Worm (Caenorhabditis elegans) whole organism, L1 larva: Measurements from ENCODE around the gene tbc-18.
A peak's percentile ranks its signal among the peaks of the same experiment; 100 is the strongest.

Source experiments
- alr-1 ChIP-seq: fragments of 200-800 bp; sonication (Bioruptor generic); optimal IDR thresholded peaks from 2 replicates; lab custom pipeline; 2018; ENCODE audit warnings: borderline replicate concordance, mild to moderate bottlenecking, missing genetic modification characterization, missing compliant biosample characterization
- aly-2 ChIP-seq: fragments of 150-350 bp; optimal IDR thresholded peaks from 2 replicates; lab custom pipeline; 2014; ENCODE audit warnings: missing biosample characterization, missing genetic modification characterization
- ama-1 ChIP-seq: fragments of 150-350 bp; optimal IDR thresholded peaks from 2 replicates; lab custom pipeline; 2014
- fkh-10 ChIP-seq: sonication (generic microtip); optimal IDR thresholded peaks from 2 replicates; lab custom pipeline; 2017; ENCODE audit warnings: missing biosample characterization, missing genetic modification reagents, missing genetic modification characterization
- lir-3 ChIP-seq: sonication (generic microtip); optimal IDR thresholded peaks from 2 replicates; lab custom pipeline; 2016; ENCODE audit warnings: mild to moderate bottlenecking, missing genetic modification characterization, moderate library complexity, missing compliant biosample characterization; ENCODE audit not compliant: poor library complexity
- lsy-2 ChIP-seq, 2 experiments: fragments of 150-350 bp; optimal IDR thresholded peaks; 2 replicates each; lab custom pipeline; 2014; ENCODE audit warnings: missing biosample characterization in 2 of 2, missing genetic modification characterization in 2 of 2
- mdl-1 ChIP-seq, 2 experiments: fragments of 150-350 bp; optimal IDR thresholded peaks; 2 replicates each; lab custom pipeline; 2014 to 2017; ENCODE audit warnings: missing biosample characterization in 2 of 2, missing genetic modification characterization in 2 of 2, inconsistent platforms in 1 of 2
- nhr-237 ChIP-seq: fragments of 150-350 bp; optimal IDR thresholded peaks from 2 replicates; lab custom pipeline; 2014; ENCODE audit warnings: missing biosample characterization, missing genetic modification characterization
- nhr-28 ChIP-seq: fragments of 150-350 bp; optimal IDR thresholded peaks from 2 replicates; lab custom pipeline; 2014; ENCODE audit warnings: missing biosample characterization, missing genetic modification characterization
- nhr-77 ChIP-seq: fragments of 150-350 bp; optimal IDR thresholded peaks from 2 replicates; lab custom pipeline; 2014; ENCODE audit warnings: missing biosample characterization, missing genetic modification characterization
- pqm-1 ChIP-seq: sonication (generic microtip); optimal IDR thresholded peaks from 3 replicates; lab custom pipeline; 2017; ENCODE audit warnings: missing biosample characterization, missing genetic modification characterization
- unc-62 ChIP-seq: fragments of 150-350 bp; optimal IDR thresholded peaks from 2 replicates; lab custom pipeline; 2014; ENCODE audit warnings: missing biosample characterization, missing genetic modification reagents, missing genetic modification characterization
- zag-1 ChIP-seq: fragments of 150-350 bp; optimal IDR thresholded peaks from 2 replicates; lab custom pipeline; 2014; ENCODE audit warnings: missing biosample characterization, missing genetic modification characterization

DNA sequence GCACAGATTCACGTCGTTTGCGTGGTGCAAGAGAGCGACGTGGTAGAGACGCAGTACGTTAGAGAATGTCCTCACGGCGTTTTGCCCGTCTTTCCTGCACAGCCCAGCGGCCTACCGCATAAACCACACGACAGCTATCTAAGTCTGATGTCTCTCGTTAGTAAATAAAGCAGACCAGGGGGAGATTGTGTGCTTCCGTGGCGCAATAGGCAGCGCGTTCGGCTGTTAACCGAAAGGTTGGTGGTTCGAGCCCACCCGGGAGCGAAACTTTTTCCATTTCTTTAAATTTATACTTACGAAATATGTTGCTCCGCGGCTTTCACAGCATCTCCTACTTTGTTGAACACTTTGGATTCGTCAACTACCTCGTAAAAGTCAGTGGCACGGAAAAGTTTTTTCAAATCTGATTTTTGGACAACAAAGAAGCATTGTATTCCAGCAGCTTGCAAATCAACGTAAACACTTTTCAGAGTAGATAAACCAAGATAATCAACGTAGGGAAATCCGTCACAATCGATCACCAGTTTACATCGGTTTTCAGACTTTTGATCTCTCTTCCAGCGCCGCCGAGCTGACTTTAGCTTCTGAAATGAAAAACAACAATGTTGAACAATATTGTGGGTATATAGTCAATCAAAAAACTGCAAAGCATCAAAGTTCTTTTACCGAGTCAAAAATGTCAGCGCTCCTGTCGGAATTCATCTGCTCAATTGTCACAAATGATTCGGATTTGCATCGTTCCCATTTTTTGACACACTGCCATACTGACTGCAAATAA is 26.1 kb downstream of the tbc-18 start:
- TF ChIP-seq ama-1 (lab: Kevin White, UChicago) (no peak), lsy-2 (tag; optimal IDR thresholded peaks at IDR 0.05; lab: Kevin White, UChicago) (peak; percentile 81 to 83), unc-62 (no peak), alr-1 (tag; lab: Kevin White, UChicago) (no peak), nhr-77 (tag; lab: Kevin White, UChicago) (peak; percentile 75), nhr-237 (peak; percentile 48), nhr-28 (tag; lab: Kevin White, UChicago) (no peak), zag-1 (tag; lab: Kevin White, UChicago) (no peak), fkh-10 (peak; percentile 93), lir-3 (tag; lab: Kevin White, UChicago) (peak; percentile 84), pqm-1 (tag; lab: Kevin White, UChicago) (no peak), aly-2 (tag; lab: Kevin White, UChicago) (peak; percentile 63), mdl-1 (tag; optimal IDR thresholded peaks at IDR 0.05; lab: Kevin White, UChicago) (peak in 1 of 2 experiments; percentile 81)
